Fruit fly (Drosophila melanogaster): ENCODE results near the gene spartin.

spartin gene

DNA sequence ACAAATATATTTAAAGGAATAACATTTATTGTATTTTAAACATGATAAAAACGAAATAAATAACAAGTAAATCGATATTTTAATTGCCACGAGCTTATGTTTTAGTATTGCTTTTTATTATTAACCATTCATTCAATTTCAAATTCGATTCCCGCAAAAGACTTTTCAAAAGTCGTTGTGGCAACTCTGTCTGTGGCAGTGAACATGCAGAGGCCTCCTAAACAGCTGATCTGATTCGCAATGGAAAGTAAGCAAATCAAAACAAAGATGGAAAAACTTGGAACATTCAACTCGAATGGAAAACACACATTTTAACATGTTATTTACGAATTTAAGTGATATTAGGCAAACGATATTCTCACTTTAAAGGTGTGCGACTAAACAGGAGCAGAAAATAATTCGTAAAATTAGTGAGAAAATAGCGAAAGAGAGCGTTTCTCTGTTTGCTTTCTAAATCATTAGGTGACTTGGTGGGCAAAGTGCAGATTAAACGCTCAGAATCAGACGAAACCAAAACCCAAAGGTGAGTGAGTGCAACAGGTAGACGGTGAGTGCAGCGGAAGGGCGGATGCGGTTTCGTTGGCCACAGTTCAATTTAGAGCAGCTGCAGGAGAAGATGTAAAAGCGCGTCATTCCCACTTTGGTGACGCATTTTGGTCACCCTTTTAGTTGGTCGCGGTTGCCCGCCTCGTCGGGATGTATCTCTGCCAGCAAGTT, at the start of gene spartin:
Gene spartin (plus strand): TSS at position 244 of the 717 bp plus-strand sequence.
- TF ChIP-seq CG17801 (GFP tag; optimal IDR thresholded peaks at IDR 0.05; ENCODE audit: partially characterized antibody) = peak; percentile 44

DNA sequence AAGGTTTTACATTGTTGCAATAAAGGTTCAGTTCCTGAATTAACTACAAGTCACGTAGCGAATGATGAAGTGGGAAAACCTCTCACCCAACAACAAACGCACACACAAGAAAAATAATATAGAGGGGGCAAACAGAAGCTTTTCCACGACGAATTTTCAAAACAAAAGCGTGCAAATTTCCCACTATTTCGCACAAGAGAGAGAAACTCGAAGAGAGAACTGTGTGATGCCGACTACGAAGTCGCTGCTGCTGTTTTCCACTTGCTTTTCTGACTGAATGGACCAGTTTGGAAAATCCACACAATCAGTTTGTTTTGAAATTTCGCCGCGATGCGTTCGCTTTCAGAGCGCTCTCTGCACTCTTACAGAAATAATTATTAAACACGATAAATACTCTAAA, 42.0 kb upstream of the spartin start, which contains the start of gene 5-HT2A:
Gene 5-HT2A (plus strand): TSS at position 301 of the 400 bp plus-strand sequence.
- TF ChIP-seq CG17801 (GFP tag; optimal IDR thresholded peaks at IDR 0.05; ENCODE audit: partially characterized antibody) = no peak

DNA sequence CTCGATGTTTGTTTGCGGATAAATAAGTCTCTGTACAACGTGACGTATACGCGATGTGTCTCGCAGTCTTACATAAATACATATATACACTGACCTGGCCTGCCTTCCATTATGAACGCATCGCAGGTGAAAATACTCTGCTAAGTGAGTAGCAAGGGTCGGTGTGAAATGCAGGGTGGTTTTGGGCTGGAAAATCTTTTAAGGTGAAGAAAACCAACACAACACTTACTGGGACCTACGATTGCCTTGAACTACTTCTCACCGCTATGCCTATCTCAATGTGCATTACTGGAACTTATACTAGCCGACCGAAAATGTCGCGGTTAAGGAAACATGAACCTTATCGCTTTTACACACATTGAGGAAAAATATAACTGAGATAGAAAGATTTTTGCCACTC, 38.5 kb upstream of the spartin start:
- TF ChIP-seq CG17801 (GFP tag; optimal IDR thresholded peaks at IDR 0.05; ENCODE audit: partially characterized antibody) = no peak

DNA sequence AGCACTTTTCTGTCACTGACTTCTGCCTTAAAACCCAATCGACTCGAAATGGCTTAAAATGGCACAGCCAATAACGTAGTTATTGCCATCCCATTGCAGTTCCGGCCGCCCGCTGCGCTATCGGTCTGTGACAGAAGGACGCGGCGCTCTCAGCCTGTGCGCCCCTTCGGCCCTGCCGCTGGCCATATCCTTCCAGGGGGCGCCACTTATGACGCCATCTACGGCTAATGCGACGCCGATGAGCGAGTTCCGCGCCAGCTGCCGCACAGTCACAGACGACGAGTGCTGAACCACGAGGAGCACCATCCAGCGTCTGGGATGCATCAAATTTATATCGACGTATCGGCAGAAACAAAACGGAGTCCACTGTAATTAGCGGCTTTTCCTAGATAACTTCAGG, 22.0 kb upstream of the spartin start:
- TF ChIP-seq CG17801 (GFP tag; optimal IDR thresholded peaks at IDR 0.05; ENCODE audit: partially characterized antibody) = no peak

DNA sequence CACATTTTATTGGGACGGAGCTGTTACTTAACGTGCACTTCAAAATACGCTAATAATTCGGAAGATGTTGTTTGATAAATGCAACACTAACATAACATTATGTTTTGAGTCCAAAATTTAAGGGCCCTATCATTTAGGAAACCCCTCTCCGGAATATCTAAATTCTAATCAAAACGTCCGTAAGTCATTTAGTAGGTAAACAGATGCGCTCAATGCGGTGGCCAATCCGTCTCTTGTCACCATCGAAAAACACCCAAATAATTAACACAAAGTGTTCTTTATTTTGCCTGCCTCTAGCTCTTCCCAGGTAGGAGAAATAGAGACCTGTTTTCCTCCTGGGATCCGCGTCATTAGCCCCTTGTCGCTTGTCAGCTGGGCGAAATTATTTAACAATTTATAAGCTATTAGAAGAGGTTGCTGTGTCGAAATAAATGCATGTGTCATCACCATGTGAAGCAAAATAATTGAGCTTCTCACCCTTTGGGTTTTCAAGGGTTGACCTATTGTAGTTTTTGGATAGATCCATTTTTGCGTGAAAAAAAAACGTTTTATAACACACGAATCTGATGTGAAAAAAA, 20.2 kb upstream of the spartin start:
- TF ChIP-seq CG17801 (GFP tag; optimal IDR thresholded peaks at IDR 0.05; ENCODE audit: partially characterized antibody) = no peak

DNA sequence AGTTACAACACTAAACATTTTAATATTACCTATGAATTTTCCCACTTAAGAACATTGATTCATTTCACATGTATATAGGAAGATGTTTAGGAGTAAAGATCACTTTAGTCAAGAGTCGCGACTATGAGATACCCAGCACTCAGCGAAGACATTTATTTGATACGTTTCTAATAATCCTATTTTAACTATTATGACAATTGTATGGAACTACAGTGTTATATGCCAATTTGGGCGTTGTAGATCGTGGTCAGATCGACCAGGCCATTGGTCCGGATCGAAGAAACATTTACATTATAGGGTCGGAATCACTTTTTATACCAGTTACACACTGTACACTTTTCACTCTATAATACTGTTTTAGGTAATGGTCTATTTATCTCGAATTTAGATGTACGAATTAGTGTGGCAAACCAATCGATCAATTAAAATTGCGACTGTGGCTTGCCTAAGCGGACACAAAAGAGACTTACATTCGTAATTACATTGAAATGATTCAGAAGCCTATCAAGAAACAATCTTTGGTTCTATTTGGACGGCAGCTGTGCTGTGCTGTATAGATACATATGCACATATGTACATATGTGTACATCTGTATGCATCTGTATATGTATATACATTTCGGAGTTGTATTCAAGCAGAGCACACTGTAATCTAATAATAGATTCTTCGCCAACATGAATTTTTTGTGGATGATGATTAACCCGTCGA, 13.9 kb upstream of the spartin start:
- TF ChIP-seq CG17801 (GFP tag; optimal IDR thresholded peaks at IDR 0.05; ENCODE audit: partially characterized antibody) = no peak

DNA sequence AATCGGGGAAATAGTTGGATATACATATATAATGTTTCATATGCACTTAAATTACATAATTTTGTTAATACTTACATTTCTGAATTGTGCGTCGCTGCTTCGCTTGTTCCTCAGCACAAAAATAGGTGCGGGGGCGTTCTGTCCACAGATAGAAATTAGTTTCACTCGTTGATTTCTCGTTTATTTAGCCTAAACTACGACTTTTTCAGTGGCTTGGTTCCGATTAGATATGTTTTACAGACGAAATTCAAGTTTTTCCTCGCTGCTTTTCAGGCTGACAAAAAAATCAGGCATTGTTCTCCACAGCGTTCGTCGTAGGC, 13.4 kb upstream of the spartin start:
- no peak for TF ChIP-seq CG17801 (GFP tag; optimal IDR thresholded peaks at IDR 0.05; ENCODE audit: partially characterized antibody)

DNA sequence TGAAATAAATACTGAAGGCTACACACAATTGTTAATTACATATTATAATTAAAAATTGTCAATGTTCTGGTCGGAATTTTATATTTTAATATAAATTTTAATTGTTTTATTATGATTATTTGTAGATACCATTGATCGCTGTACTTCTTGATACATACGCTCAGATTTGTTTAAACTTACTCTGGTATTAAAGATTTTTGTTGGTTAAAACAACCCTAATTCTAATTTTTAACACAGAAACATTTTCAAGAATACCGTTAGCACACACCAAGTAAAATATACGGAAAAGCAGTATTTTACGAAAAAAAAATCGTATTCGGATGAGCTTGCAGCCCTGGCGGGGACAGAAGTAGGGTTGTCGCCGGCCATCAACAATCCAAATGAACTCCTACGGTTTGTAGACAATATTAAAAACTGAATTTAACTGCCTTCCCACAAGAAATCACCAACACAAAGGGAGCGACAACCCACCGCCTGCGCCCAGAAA, 12.9 kb upstream of the spartin start, which contains the start of the genes CG9775, MED31 and slx1:
Gene CG9775 (minus strand): TSS at position 223 of the 487 bp plus-strand sequence.
Gene MED31 (plus strand): TSS at position 348 of the 487 bp plus-strand sequence.
Gene slx1 (plus strand): TSS at position 348 of the 487 bp plus-strand sequence.
- TF ChIP-seq CG17801 (GFP tag; optimal IDR thresholded peaks at IDR 0.05; ENCODE audit: partially characterized antibody) = peak; percentile 49

DNA sequence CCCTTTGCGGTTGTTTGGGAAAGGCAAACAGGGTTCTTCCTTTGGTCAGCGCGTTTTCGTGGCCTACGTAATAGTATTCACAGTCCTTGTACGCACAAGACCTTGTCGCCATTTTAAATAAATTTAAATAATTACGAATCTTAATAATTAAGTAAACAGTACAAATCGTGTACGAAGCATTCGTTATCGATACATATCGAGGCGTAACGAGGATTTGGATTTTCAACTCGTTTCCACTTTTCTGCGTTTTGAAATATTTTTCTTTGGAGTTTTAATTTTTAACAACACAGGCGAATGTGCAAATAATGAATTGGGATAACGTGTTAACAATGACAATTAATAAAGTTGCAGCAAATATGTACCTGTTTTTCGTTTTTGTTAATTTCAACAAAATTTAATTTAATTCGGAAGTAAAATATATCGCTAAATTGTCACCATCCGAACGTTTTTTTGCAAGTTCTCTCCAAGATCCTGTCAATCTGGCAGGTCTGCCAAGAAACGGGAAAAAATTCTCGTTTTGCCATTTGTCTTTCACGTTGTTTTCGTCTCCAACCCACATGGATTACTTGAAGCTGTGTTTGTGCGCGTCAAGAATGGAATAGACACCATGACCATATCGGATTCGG, 9.0 kb upstream of the spartin start, which contains the start of the genes Dlip2 and rpk:
Gene Dlip2 (minus strand): TSS at position 199 of the 626 bp plus-strand sequence.
Gene rpk (plus strand): TSS at position 525 of the 626 bp plus-strand sequence.
- no peak for TF ChIP-seq CG17801 (GFP tag; optimal IDR thresholded peaks at IDR 0.05; ENCODE audit: partially characterized antibody)

DNA sequence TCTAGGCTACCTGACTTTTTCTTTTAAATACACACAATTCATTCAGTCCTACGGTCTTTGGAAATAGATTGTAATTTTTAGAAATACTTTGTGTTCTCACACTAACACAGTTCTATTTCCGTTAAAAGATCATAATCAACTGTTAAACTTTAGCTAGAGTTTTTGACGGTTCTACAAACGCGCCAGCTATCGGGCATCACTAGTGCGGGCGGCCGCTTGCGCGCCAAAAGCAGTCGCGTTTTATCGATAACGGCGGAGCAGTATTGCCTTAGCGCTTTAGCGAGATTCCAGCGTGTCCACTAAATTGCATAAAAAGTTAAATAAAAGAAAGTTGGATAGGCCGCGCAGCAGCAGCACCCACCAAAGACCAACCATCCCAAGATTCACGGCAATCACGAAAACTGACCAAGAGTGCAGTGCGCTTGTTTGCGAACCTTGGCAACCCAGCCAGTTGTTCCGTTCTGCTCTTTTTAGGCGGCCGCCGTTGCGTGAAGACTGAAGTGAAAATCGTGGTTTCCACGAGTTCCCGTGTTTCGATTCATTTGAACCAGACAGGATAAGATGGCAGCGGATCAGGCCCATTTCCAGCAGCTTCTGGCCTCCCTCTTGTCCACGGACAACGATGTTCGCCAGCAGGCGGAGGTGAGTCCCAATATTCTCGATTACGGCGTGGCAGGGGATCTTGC, 5.3 kb upstream of the spartin start, which contains the start of gene Karybeta3:
Gene Karybeta3 (plus strand): TSS at position 51 of the 686 bp plus-strand sequence.
- TF ChIP-seq CG17801 (GFP tag; optimal IDR thresholded peaks at IDR 0.05; ENCODE audit: partially characterized antibody) = peak; percentile 71

DNA sequence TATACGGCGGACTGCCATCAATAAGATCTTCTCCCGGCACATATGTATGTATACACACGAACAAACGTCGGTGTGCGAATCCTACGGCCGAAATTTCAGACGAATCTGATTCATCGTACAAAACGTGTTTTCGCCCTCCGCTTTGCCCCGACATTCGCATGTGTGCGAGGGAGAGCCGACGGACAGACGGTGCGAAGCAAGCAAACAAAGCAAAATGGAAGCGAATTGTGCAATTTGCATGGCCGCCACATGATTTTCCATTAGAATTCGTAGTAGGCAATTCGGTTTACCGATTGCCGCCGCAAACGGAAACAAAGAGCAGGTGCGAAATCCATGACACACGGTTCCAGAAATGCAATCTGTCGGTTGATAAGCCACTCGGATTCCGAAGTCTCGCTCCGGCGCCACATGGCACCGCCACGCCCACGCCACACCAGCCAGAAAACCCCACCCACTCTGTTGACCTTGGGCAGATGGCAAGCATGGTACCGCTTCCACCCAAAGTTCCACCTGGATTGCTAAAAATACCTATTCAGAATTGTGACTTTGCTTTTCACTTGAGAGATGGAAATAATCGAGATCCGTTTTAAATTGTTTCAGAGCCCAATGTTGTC, 4.6 kb upstream of the spartin start:
- no peak for TF ChIP-seq CG17801 (GFP tag; optimal IDR thresholded peaks at IDR 0.05; ENCODE audit: partially characterized antibody)

DNA sequence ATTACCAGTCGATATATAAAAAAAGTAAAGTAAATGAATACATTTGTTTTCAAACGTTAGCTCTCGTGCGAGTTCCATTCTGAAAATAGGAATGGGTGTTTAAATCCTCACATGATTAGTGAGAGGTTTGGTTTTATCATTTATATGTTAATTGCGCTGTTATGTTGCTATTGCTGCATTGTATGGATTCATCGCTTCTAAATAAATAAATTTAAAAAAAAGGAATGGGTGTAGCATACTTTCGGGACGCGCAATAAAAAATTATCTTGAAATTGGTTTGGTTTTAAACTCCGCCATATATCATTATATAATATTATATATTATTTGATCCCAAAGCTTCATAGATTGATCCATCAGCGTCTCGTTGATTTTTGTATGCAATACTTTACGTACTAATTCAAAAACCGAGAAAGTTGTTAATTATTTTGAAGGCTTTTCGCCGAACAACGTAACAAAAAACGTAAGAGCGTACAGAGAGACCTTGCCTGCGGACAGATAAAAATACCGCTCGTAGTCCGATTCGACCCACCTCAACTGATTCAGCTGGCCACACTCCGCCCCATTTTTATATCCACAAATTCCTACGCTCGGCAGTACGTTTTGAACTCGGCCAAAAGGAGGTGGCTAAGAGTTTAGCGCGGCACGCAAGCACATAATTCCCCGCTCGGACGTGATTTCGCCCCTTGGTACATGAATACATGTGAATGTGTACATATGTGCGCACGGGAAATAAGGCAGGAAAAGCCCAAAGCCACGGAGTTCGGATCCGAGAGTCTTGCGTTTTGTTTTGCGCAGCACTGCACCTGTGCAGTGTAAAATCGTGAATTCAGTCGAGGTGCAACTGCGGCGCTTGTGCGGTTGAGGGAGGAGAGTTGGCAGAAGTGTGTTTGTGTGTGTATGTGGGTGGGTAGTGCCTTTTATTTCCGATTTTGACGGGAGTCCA, 4.7 kb downstream of the spartin start, which contains the start of gene smash:
Gene smash (plus strand): TSS at position 589 of the 943 bp plus-strand sequence.
- TF ChIP-seq CG17801 (GFP tag; optimal IDR thresholded peaks at IDR 0.05; ENCODE audit: partially characterized antibody) = peak; percentile 41

DNA sequence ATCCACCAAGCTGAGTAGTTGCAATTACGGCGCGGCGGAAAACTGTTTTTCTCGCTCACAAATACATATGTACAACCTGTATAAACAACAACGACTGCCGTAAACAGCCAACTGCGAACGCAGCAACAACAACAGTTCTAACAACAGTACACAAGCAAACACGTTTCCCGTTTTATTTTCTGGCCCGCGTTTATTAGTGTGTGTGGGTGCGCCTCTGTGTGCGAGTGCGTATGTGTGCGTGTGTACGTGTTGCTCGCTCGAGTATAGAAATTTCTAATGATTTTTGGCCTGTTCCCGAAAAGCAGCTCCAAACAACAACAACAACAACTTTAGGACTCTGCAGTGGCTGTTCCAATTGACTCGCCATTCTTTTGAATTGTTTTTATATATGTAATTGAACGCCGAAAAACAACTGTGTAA, 5.3 kb downstream of the spartin start:
- TF ChIP-seq CG17801 (GFP tag; optimal IDR thresholded peaks at IDR 0.05; ENCODE audit: partially characterized antibody) = no peak

All from ovary, adult (tissue).